Fruit fly (Drosophila melanogaster) whole organism, embryonic: Measurements from ENCODE around the gene CG12516.

Source experiments
- Atf-2 ChIP-seq: fragments of 200-800 bp; sonication (Bioruptor generic); optimal IDR thresholded peaks from 2 replicates; lab custom pipeline; 2016; ENCODE audit warnings: missing biosample characterization, missing genetic modification characterization
- CG10543 ChIP-seq: fragments of 200-800 bp; sonication (Bioruptor generic); optimal IDR thresholded peaks from 3 replicates; lab custom pipeline; 2017; ENCODE audit warnings: missing biosample characterization, mild to moderate bottlenecking, missing genetic modification characterization, moderate library complexity
- CG12219 ChIP-seq: fragments of 200-800 bp; sonication (Bioruptor generic); optimal IDR thresholded peaks from 3 replicates; lab custom pipeline; 2018; ENCODE audit warnings: missing biosample characterization, mild to moderate bottlenecking, missing genetic modification characterization
- CG12942 ChIP-seq: fragments of 200-800 bp; sonication (Bioruptor generic); optimal IDR thresholded peaks from 3 replicates; lab custom pipeline; 2016; ENCODE audit warnings: missing biosample characterization, missing genetic modification characterization
- CG13624 ChIP-seq: fragments of 200-800 bp; sonication (Bioruptor generic); optimal IDR thresholded peaks from 2 replicates; lab custom pipeline; 2016; ENCODE audit warnings: missing biosample characterization, missing genetic modification characterization
- CG14014 ChIP-seq: fragments of 200-800 bp; sonication (Bioruptor generic); IDR thresholded peaks from 2 replicates; pipeline ENCODE4 v1.3.6; 2022; ENCODE audit warnings: missing biosample characterization, missing genetic modification characterization
- CG14710 ChIP-seq: fragments of 200-800 bp; sonication (Bioruptor generic); optimal IDR thresholded peaks from 3 replicates; lab custom pipeline; 2019; ENCODE audit warnings: missing biosample characterization, mild to moderate bottlenecking, missing genetic modification characterization, moderate library complexity
- CG15073 ChIP-seq: fragments of 200-800 bp; sonication (Bioruptor generic); optimal IDR thresholded peaks from 2 replicates; lab custom pipeline; 2016; ENCODE audit warnings: missing biosample characterization, missing genetic modification characterization
- CG1529 ChIP-seq: fragments of 200-800 bp; sonication (Bioruptor generic); optimal IDR thresholded peaks from 3 replicates; lab custom pipeline; 2018; ENCODE audit warnings: missing biosample characterization, missing genetic modification characterization
- CG17361 ChIP-seq: fragments of 200-800 bp; sonication (Bioruptor generic); IDR thresholded peaks from 3 replicates; pipeline ENCODE4 v1.3.6; 2022; ENCODE audit warnings: missing biosample characterization, missing genetic modification characterization
- CG17612 ChIP-seq: fragments of 200-800 bp; sonication (Bioruptor generic); IDR thresholded peaks from 2 replicates; pipeline ENCODE4 v1.3.6; 2022; ENCODE audit warnings: missing biosample characterization, missing genetic modification characterization
- CG18599 ChIP-seq: fragments of 200-800 bp; sonication (Bioruptor generic); optimal IDR thresholded peaks from 3 replicates; lab custom pipeline; 2017; ENCODE audit warnings: missing biosample characterization, missing genetic modification characterization, mild to moderate bottlenecking, moderate library complexity, missing genetic modification reagents
- CG2199 ChIP-seq: fragments of 200-800 bp; sonication (Bioruptor generic); IDR thresholded peaks from 3 replicates; pipeline ENCODE4 v1.3.6; 2022; ENCODE audit warnings: missing biosample characterization, missing genetic modification characterization
- CG2678 ChIP-seq: fragments of 200-800 bp; sonication (Bioruptor generic); optimal IDR thresholded peaks from 3 replicates; lab custom pipeline; 2019; ENCODE audit warnings: missing biosample characterization, mild to moderate bottlenecking, missing genetic modification characterization, moderate library complexity
- CG2875 ChIP-seq: fragments of 200-800 bp; sonication (Bioruptor generic); optimal IDR thresholded peaks from 2 replicates; lab custom pipeline; 2017; ENCODE audit warnings: missing biosample characterization, mild to moderate bottlenecking, missing genetic modification characterization, missing genetic modification reagents
- CG43689 ChIP-seq: fragments of 200-800 bp; sonication (Bioruptor generic); IDR thresholded peaks from 2 replicates; pipeline ENCODE4 v1.3.6; 2022; ENCODE audit warnings: missing biosample characterization, missing genetic modification characterization
- CG4820 ChIP-seq: fragments of 200-800 bp; sonication (Bioruptor generic); optimal IDR thresholded peaks from 3 replicates; lab custom pipeline; 2016; ENCODE audit warnings: missing biosample characterization, missing genetic modification characterization
- CG5180 ChIP-seq: fragments of 200-800 bp; sonication (Bioruptor generic); optimal IDR thresholded peaks from 3 replicates; lab custom pipeline; 2017; ENCODE audit warnings: missing biosample characterization, missing genetic modification characterization, mild to moderate bottlenecking, moderate library complexity, missing genetic modification reagents
- CG5245 ChIP-seq: fragments of 200-800 bp; sonication (Bioruptor generic); optimal IDR thresholded peaks from 3 replicates; lab custom pipeline; 2016; ENCODE audit warnings: missing biosample characterization, missing genetic modification characterization
- CG6175 ChIP-seq: fragments of 200-800 bp; sonication (Bioruptor generic); IDR thresholded peaks from 3 replicates; pipeline ENCODE4 v1.3.6; 2022; ENCODE audit warnings: missing biosample characterization, missing genetic modification characterization
- CG8089 ChIP-seq: fragments of 200-800 bp; sonication (Bioruptor generic); optimal IDR thresholded peaks from 3 replicates; lab custom pipeline; 2016; ENCODE audit warnings: missing biosample characterization, missing genetic modification characterization
- CG8359 ChIP-seq: fragments of 200-800 bp; sonication (Bioruptor generic); optimal IDR thresholded peaks from 2 replicates; lab custom pipeline; 2017; ENCODE audit warnings: missing biosample characterization, mild to moderate bottlenecking, missing genetic modification characterization, borderline replicate concordance
- CG8388 ChIP-seq: fragments of 200-800 bp; sonication (Bioruptor generic); optimal IDR thresholded peaks from 2 replicates; lab custom pipeline; 2019; ENCODE audit warnings: missing biosample characterization, mild to moderate bottlenecking, missing genetic modification characterization, moderate library complexity
- CG8944 ChIP-seq: fragments of 200-800 bp; sonication (Bioruptor generic); optimal IDR thresholded peaks from 3 replicates; lab custom pipeline; 2016; ENCODE audit warnings: missing biosample characterization, missing genetic modification characterization
- CG9215 ChIP-seq: fragments of 200-800 bp; sonication (Bioruptor generic); IDR thresholded peaks from 2 replicates; pipeline ENCODE4 v1.3.6; 2022; ENCODE audit warnings: missing biosample characterization, missing genetic modification characterization
- D19B ChIP-seq: fragments of 200-800 bp; sonication (Bioruptor generic); optimal IDR thresholded peaks from 2 replicates; lab custom pipeline; 2017; ENCODE audit warnings: missing biosample characterization, mild to moderate bottlenecking, missing genetic modification characterization
- E2f2 ChIP-seq: fragments of 200-800 bp; sonication (Bioruptor generic); IDR thresholded peaks from 2 replicates; pipeline ENCODE4 v1.3.6; 2022; ENCODE audit warnings: missing biosample characterization, missing genetic modification characterization
- NC2α ChIP-seq: fragments of 200-800 bp; sonication (Bioruptor generic); optimal IDR thresholded peaks from 2 replicates; lab custom pipeline; 2016; ENCODE audit warnings: missing biosample characterization, missing genetic modification characterization
- Spps ChIP-seq: fragments of 200-800 bp; sonication (Bioruptor generic); optimal IDR thresholded peaks from 2 replicates; lab custom pipeline; 2018; ENCODE audit warnings: missing biosample characterization, mild to moderate bottlenecking, missing genetic modification characterization
- Trl ChIP-seq, 3 experiments: fragments of >200 bp in 2 of 3; fragments of 200-800 bp in 1 of 3; sonication (Bioruptor generic) in 1 of 3; optimal IDR thresholded peaks; 2 replicates in 1 of 3; 3 replicates in 2 of 3; lab custom pipeline; 2016 to 2017; ENCODE audit warnings: missing biosample characterization in 1 of 3, missing genetic modification characterization in 1 of 3
- Vsx1 ChIP-seq: fragments of 200-800 bp; sonication (Bioruptor generic); optimal IDR thresholded peaks from 2 replicates; lab custom pipeline; 2017; ENCODE audit warnings: missing biosample characterization, mild to moderate bottlenecking, missing genetic modification characterization, missing genetic modification reagents
- YL-1 ChIP-seq: fragments of 200-800 bp; sonication (Bioruptor generic); optimal IDR thresholded peaks from 3 replicates; lab custom pipeline; 2017; ENCODE audit warnings: missing biosample characterization, mild to moderate bottlenecking, missing genetic modification characterization
- ara ChIP-seq: fragments of 200-800 bp; sonication (Bioruptor generic); IDR thresholded peaks from 2 replicates; pipeline ENCODE4 v1.3.6; 2022; ENCODE audit warnings: missing biosample characterization, missing genetic modification characterization
- ato ChIP-seq: fragments of 200-800 bp; sonication (Bioruptor generic); IDR thresholded peaks from 2 replicates; pipeline ENCODE4 v1.3.6; 2022; ENCODE audit warnings: missing biosample characterization, missing genetic modification characterization; ENCODE audit not compliant: partially characterized antibody
- br ChIP-seq: fragments of >200 bp; optimal IDR thresholded peaks from 2 replicates; lab custom pipeline; 2017
- cas ChIP-seq: fragments of 200-800 bp; sonication (Bioruptor generic); IDR thresholded peaks from 2 replicates; pipeline ENCODE4 v1.3.6; 2022; ENCODE audit warnings: missing biosample characterization, missing genetic modification characterization
- dan ChIP-seq: fragments of 200-800 bp; sonication (Bioruptor generic); IDR thresholded peaks from 2 replicates; pipeline ENCODE4 v1.3.6; 2022; ENCODE audit warnings: missing biosample characterization, missing genetic modification characterization
- gro ChIP-seq: fragments of 200-800 bp; sonication (Bioruptor generic); optimal IDR thresholded peaks from 2 replicates; lab custom pipeline; 2016; ENCODE audit warnings: missing biosample characterization, missing genetic modification characterization
- hth ChIP-seq: fragments of >200 bp; optimal IDR thresholded peaks from 2 replicates; lab custom pipeline; 2017; ENCODE audit warnings: inconsistent platforms
- insv ChIP-seq, 2 experiments: fragments of 200-800 bp; sonication (Bioruptor generic); optimal IDR thresholded peaks; 3 replicates each; lab custom pipeline; 2016 to 2018; ENCODE audit warnings: missing biosample characterization in 2 of 2, missing genetic modification characterization in 2 of 2
- lab ChIP-seq: fragments of 200-800 bp; sonication (Bioruptor generic); optimal IDR thresholded peaks from 3 replicates; lab custom pipeline; 2017; ENCODE audit warnings: missing biosample characterization, missing genetic modification characterization, mild to moderate bottlenecking, moderate library complexity, missing genetic modification reagents
- pnt ChIP-seq: fragments of 200-800 bp; sonication (Bioruptor generic); optimal IDR thresholded peaks from 3 replicates; lab custom pipeline; 2016; ENCODE audit warnings: missing biosample characterization, missing genetic modification characterization
- prd ChIP-seq, 3 experiments: fragments of >200 bp in 2 of 3; fragments of 200-800 bp in 1 of 3; sonication (Bioruptor generic) in 1 of 3; optimal IDR thresholded peaks in 2 of 3; IDR thresholded peaks in 1 of 3; 2 replicates in 2 of 3; 3 replicates in 1 of 3; pipeline versions ENCODE4 v1.3.6 to Lab custom; 2017 to 2022; ENCODE audit warnings: missing biosample characterization in 1 of 3, missing genetic modification characterization in 1 of 3
- repo ChIP-seq: fragments of 200-800 bp; sonication (Bioruptor generic); optimal IDR thresholded peaks from 2 replicates; lab custom pipeline; 2016; ENCODE audit warnings: missing biosample characterization, missing genetic modification characterization
- sob ChIP-seq: fragments of 200-800 bp; sonication (Bioruptor generic); IDR thresholded peaks from 2 replicates; pipeline ENCODE4 v1.3.6; 2022; ENCODE audit warnings: missing biosample characterization, missing genetic modification characterization
- tio ChIP-seq: fragments of 200-800 bp; sonication (Bioruptor generic); optimal IDR thresholded peaks from 2 replicates; lab custom pipeline; 2017; ENCODE audit warnings: missing biosample characterization, missing genetic modification characterization, inconsistent platforms
- toy ChIP-seq: fragments of 200-800 bp; sonication (Bioruptor generic); IDR thresholded peaks from 2 replicates; pipeline ENCODE4 v1.3.6; 2022; ENCODE audit warnings: missing biosample characterization, missing genetic modification characterization
- vnd ChIP-seq: fragments of 200-800 bp; sonication (Bioruptor generic); IDR thresholded peaks from 3 replicates; pipeline ENCODE4 v1.3.6; 2022; ENCODE audit warnings: missing biosample characterization, missing genetic modification characterization; ENCODE audit not compliant: partially characterized antibody
- vvl ChIP-seq: fragments of 200-800 bp; sonication (Bioruptor generic); IDR thresholded peaks from 2 replicates; pipeline ENCODE4 v1.3.6; 2022; ENCODE audit warnings: missing biosample characterization, missing genetic modification characterization
- zen ChIP-seq: fragments of 200-800 bp; sonication (Bioruptor generic); optimal IDR thresholded peaks from 3 replicates; lab custom pipeline; 2018; ENCODE audit warnings: missing biosample characterization, mild to moderate bottlenecking, missing genetic modification characterization, moderate library complexity

Gene CG12516

DNA sequence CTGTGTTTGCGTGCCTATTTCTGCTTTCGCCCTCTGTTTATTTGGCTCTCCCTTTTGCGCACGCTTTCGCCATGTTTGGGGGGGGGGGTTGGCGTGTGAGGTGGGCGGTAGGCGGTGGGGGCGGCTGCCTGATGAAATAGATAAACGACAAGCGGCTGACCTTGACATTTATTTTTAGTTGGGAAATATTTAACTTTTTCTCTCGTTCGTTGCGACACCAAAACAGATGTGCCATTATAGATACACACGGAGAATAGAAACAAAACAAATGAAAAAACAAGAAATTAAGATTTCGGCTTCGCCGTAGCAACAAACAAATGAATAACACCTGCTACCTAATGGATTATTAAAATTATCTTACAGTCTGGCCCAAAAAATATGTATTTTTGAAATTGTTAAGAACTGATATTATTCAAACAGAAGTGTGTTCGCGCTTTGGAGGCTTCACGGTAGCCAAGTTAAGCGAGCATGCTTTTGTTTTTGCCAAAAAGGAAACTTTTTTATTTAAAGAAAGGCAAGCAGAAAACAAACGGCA, 27.8 kb upstream of the CG12516 start (continued):
- TF ChIP-seq CG5180 (GFP tag; lab: Kevin White, UChicago) (no peak), insv (GFP tag; optimal IDR thresholded peaks at IDR 0.05; lab: Kevin White, UChicago) (no peak), D19B (GFP tag; lab: Kevin White, UChicago) (peak; percentile 50), hth (no peak), Atf-2 (peak; percentile 20), br (lab: Kevin White, UChicago) (no peak), CG8944 (GFP tag; lab: Kevin White, UChicago) (peak; percentile 19), CG4820 (GFP tag; lab: Kevin White, UChicago) (no peak), CG2678 (tag; lab: Kevin White, UChicago) (peak; percentile 67), toy (GFP tag; lab: Robert Waterston, UW) (peak; percentile 40; the same call in 1 of the 2 replicates), CG8089 (GFP tag; lab: Kevin White, UChicago) (no peak), CG2875 (GFP tag; lab: Kevin White, UChicago) (no peak), NC2α (no peak), CG14014 (GFP tag; lab: Robert Waterston, UW) (peak; percentile 43; the same call in 1 of the 2 replicates), CG10543 (GFP tag; lab: Kevin White, UChicago) (peak; percentile 84), Spps (peak; percentile 0), CG12942 (GFP tag; lab: Kevin White, UChicago) (peak; percentile 29), CG17361 (GFP tag; lab: Robert Waterston, UW) (peak; percentile 66; the same call in 2 of the 3 replicates), CG13624 (GFP tag; lab: Kevin White, UChicago) (peak; percentile 61), sob (GFP tag; lab: Robert Waterston, UW) (peak; percentile 53; the same call in 1 of the 2 replicates), CG14710 (tag; lab: Kevin White, UChicago) (no peak), ato (GFP tag; lab: Robert Waterston, UW) (no peak), CG15073 (GFP tag; lab: Kevin White, UChicago) (no peak), vvl (peak; percentile 73), CG5245 (GFP tag; lab: Kevin White, UChicago) (no peak), CG43689 (GFP tag; lab: Robert Waterston, UW) (0 out of 2 replicates have a peak, but pooled peaks have one; percentile 13), pnt (peak; percentile 3), CG8359 (peak; percentile 8), dan (no peak), YL-1 (GFP tag; lab: Kevin White, UChicago) (no peak), Trl (optimal IDR thresholded peaks at IDR 0.05; lab: Kevin White, UChicago) (no peak), Trl (GFP tag; optimal IDR thresholded peaks at IDR 0.05; lab: Kevin White, UChicago) (peak; percentile 44), cas (GFP tag; lab: Robert Waterston, UW) (no peak), CG2199 (GFP tag; lab: Robert Waterston, UW) (no peak), lab (GFP tag; lab: Kevin White, UChicago) (peak; percentile 73), repo (GFP tag; lab: Kevin White, UChicago) (no peak), zen (tag; lab: Kevin White, UChicago) (no peak), CG17612 (GFP tag; lab: Robert Waterston, UW) (no peak), CG9215 (peak; percentile 65), Vsx1 (GFP tag; lab: Kevin White, UChicago) (peak; percentile 32), vnd (no peak), CG6175 (GFP tag; lab: Robert Waterston, UW) (peak; percentile 58; the same call in 1 of the 3 replicates), CG8388 (GFP tag; lab: Kevin White, UChicago) (peak; percentile 33), tio (GFP tag; lab: Kevin White, UChicago) (peak; percentile 41), CG1529 (GFP tag; lab: Kevin White, UChicago) (no peak), gro (peak; percentile 60), E2f2 (peak; percentile 51; the same call in 1 of the 2 replicates), CG12219 (GFP tag; lab: Kevin White, UChicago) (peak; percentile 30), CG18599 (GFP tag; lab: Kevin White, UChicago) (peak; percentile 80), ara (GFP tag; lab: Robert Waterston, UW) (no peak), prd (optimal IDR thresholded peaks at IDR 0.05; lab: Kevin White, UChicago) (no peak), prd (GFP tag; IDR thresholded peaks at IDR 0.05; lab: Robert Waterston, UW) (peak; percentile 63; the same call in 2 of the 3 replicates)
